Worm (Caenorhabditis elegans) whole organism, late embryonic: Measurements from ENCODE around the gene mpk-2.

ENCODE experiments used
- ama-1 ChIP-seq: fragments of 150-350 bp; optimal IDR thresholded peaks from 2 replicates; lab custom pipeline; 2014
- ceh-22 ChIP-seq: sonication (generic microtip); optimal IDR thresholded peaks from 2 replicates; lab custom pipeline; 2017; ENCODE audit warnings: missing biosample characterization, missing genetic modification characterization
- ceh-6 ChIP-seq: fragments of 200-800 bp; sonication (Bioruptor generic); optimal IDR thresholded peaks from 2 replicates; lab custom pipeline; 2018; ENCODE audit warnings: mild to moderate bottlenecking, missing genetic modification characterization, missing compliant biosample characterization
- elt-2 ChIP-seq: sonication (generic microtip); optimal IDR thresholded peaks from 2 replicates; lab custom pipeline; 2016; ENCODE audit warnings: missing genetic modification reagents, missing genetic modification characterization, missing compliant biosample characterization
- nfya-1 ChIP-seq: sonication (generic microtip); optimal IDR thresholded peaks from 2 replicates; lab custom pipeline; 2017; ENCODE audit warnings: missing genetic modification characterization, mild to moderate bottlenecking, missing compliant biosample characterization, antibody characterized with exemption, moderate library complexity
- sdc-2 ChIP-seq: sonication (generic microtip); optimal IDR thresholded peaks from 2 replicates; lab custom pipeline; 2016; ENCODE audit warnings: missing genotype, missing genetic modification characterization, missing compliant biosample characterization
- sox-2 ChIP-seq: fragments of 200-800 bp; sonication (Bioruptor generic); IDR thresholded peaks from 2 replicates; pipeline ENCODE4 v1.3.6; 2022; ENCODE audit warnings: missing genetic modification reagents, missing genetic modification characterization, missing compliant biosample characterization
- unc-86 ChIP-seq: sonication (generic microtip); optimal IDR thresholded peaks from 2 replicates; lab custom pipeline; 2016; ENCODE audit warnings: missing genetic modification characterization, missing compliant biosample characterization

ce11 chrII:5150829-5151228 lies 46.9 kb downstream of the mpk-2 start, which contains the start of gene srb-16:
- TF ChIP-seq ama-1 (lab: Kevin White, UChicago), result no peak
- TF ChIP-seq elt-2 (tag; lab: Kevin White, UChicago), result no peak
- no peak for TF ChIP-seq sox-2 (GFP tag; lab: Robert Waterston, UW)
- no peak for TF ChIP-seq sdc-2
- TF ChIP-seq unc-86, result no peak
- no peak for TF ChIP-seq ceh-6
- no peak for TF ChIP-seq ceh-22 (tag; lab: Kevin White, UChicago)
- no peak for TF ChIP-seq nfya-1 (tag; lab: Kevin White, UChicago)
